Worm (Caenorhabditis elegans): Measurements from ENCODE around the gene zip-5.

ce11 chrV:13273302-13273701, 9.0 kb downstream of the zip-5 start:
- TF ChIP-seq unc-39 (tag; optimal IDR thresholded peaks at IDR 0.05): no peak
- no peak for TF ChIP-seq elt-1 (tag; optimal IDR thresholded peaks at IDR 0.05; ENCODE audit: borderline replicate concordance, insufficient read depth)
- TF ChIP-seq snpc-4 (tag; optimal IDR thresholded peaks at IDR 0.05): no peak
- TF ChIP-seq unc-62 (GFP tag; optimal IDR thresholded peaks at IDR 0.05): no peak
- no peak for TF ChIP-seq elt-3 (tag; optimal IDR thresholded peaks at IDR 0.05)
- no peak for TF ChIP-seq mep-1 (tag; optimal IDR thresholded peaks at IDR 0.05)

All from whole organism, mixed stage, embryonic.